Fruit fly (Drosophila melanogaster) whole organism, wandering third instar larva: Measurements from ENCODE around the gene CG2017.
A peak's percentile ranks its signal among the peaks of the same experiment; 100 is the strongest.

Source experiments
- Abd-B ChIP-seq: fragments of >200 bp; optimal IDR thresholded peaks from 2 replicates; lab custom pipeline; 2017; ENCODE audit warnings: missing biosample characterization, missing genetic modification characterization
- CG32264 ChIP-seq: fragments of 200-800 bp; sonication (Bioruptor generic); optimal IDR thresholded peaks from 2 replicates; lab custom pipeline; 2016; ENCODE audit warnings: missing biosample characterization, missing genetic modification characterization
- CG9705 ChIP-seq: fragments of 200-800 bp; sonication (Bioruptor generic); optimal IDR thresholded peaks from 2 replicates; lab custom pipeline; 2018; ENCODE audit warnings: missing biosample characterization, mild to moderate bottlenecking, missing genetic modification characterization
- CrebA ChIP-seq: fragments of 200-800 bp; sonication (Bioruptor generic); optimal IDR thresholded peaks from 2 replicates; lab custom pipeline; 2016; ENCODE audit warnings: missing biosample characterization, mild to moderate bottlenecking, missing genetic modification characterization, borderline replicate concordance
- Dfd ChIP-seq: fragments of >200 bp; optimal IDR thresholded peaks from 2 replicates; lab custom pipeline; 2017; ENCODE audit warnings: missing biosample characterization, missing genetic modification characterization
- Dif ChIP-seq: fragments of 200-275, 200-300 bp; sonication (Bioruptor generic); optimal IDR thresholded peaks from 2 replicates; lab custom pipeline; 2018; ENCODE audit warnings: missing biosample characterization, missing genetic modification characterization; ENCODE audit not compliant: partially characterized antibody
- GATAd ChIP-seq: sonication (Bioruptor generic); optimal IDR thresholded peaks from 2 replicates; lab custom pipeline; 2016; ENCODE audit warnings: missing biosample characterization, missing genetic modification characterization
- HLH106 ChIP-seq: fragments of 200-800 bp; optimal IDR thresholded peaks from 3 replicates; lab custom pipeline; 2019; ENCODE audit warnings: missing biosample characterization, mild to moderate bottlenecking, missing genetic modification characterization, moderate library complexity
- Hnf4 ChIP-seq: fragments of 200-800 bp; sonication (Bioruptor generic); optimal IDR thresholded peaks from 2 replicates; lab custom pipeline; 2016; ENCODE audit warnings: missing biosample characterization, mild to moderate bottlenecking, missing genetic modification characterization
- Hr78 ChIP-seq: fragments of >200 bp; optimal IDR thresholded peaks from 2 replicates; lab custom pipeline; 2017; ENCODE audit warnings: missing biosample characterization, missing genetic modification characterization
- Hr83 ChIP-seq: fragments of 200-300 bp; sonication (Bioruptor generic); optimal IDR thresholded peaks from 2 replicates; lab custom pipeline; 2016; ENCODE audit warnings: missing biosample characterization, mild to moderate bottlenecking, missing genetic modification characterization, moderate library complexity; ENCODE audit not compliant: poor library complexity, severe bottlenecking
- Jra ChIP-seq: sonication (Bioruptor generic); optimal IDR thresholded peaks from 2 replicates; lab custom pipeline; 2016; ENCODE audit warnings: missing biosample characterization, missing genetic modification characterization
- Mio ChIP-seq: sonication (Bioruptor generic); optimal IDR thresholded peaks from 2 replicates; lab custom pipeline; 2016; ENCODE audit warnings: missing biosample characterization, missing genetic modification characterization
- Myc ChIP-seq: fragments of >200 bp; optimal IDR thresholded peaks from 2 replicates; lab custom pipeline; 2017
- N ChIP-seq: fragments of >200 bp; optimal IDR thresholded peaks from 2 replicates; lab custom pipeline; 2018; ENCODE audit warnings: missing biosample characterization, missing external identifiers, missing genetic modification characterization
- OdsH ChIP-seq: fragments of 200-800 bp; sonication (Bioruptor generic); optimal IDR thresholded peaks from 2 replicates; lab custom pipeline; 2016; ENCODE audit warnings: missing biosample characterization, mild to moderate bottlenecking, missing genetic modification characterization
- Rel ChIP-seq, 2 experiments: fragments of 200-800 bp; sonication (Bioruptor generic) in 1 of 2; optimal IDR thresholded peaks; 2 replicates in 1 of 2; 3 replicates in 1 of 2; lab custom pipeline; 2016 to 2019; ENCODE audit warnings: mild to moderate bottlenecking in 2 of 2, missing biosample characterization in 2 of 2, missing genetic modification characterization in 2 of 2, moderate library complexity in 1 of 2
- Sp1 ChIP-seq: fragments of 200-800 bp; sonication (Bioruptor generic); optimal IDR thresholded peaks from 3 replicates; lab custom pipeline; 2019; ENCODE audit warnings: missing biosample characterization, mild to moderate bottlenecking, missing genetic modification characterization, moderate library complexity
- Vsx2 ChIP-seq: fragments of 200-300, 225-300 bp; sonication (Bioruptor generic); optimal IDR thresholded peaks from 2 replicates; lab custom pipeline; 2018; ENCODE audit warnings: missing biosample characterization, missing genetic modification characterization; ENCODE audit not compliant: partially characterized antibody
- br ChIP-seq: fragments of 200-800 bp; sonication (Bioruptor generic); optimal IDR thresholded peaks from 2 replicates; lab custom pipeline; 2016; ENCODE audit warnings: missing biosample characterization, missing genetic modification characterization
- brk ChIP-seq: fragments of 200-800 bp; sonication (Bioruptor generic); optimal IDR thresholded peaks from 2 replicates; lab custom pipeline; 2016; ENCODE audit warnings: missing biosample characterization, mild to moderate bottlenecking, missing genetic modification characterization
- dl ChIP-seq, 2 experiments: fragments of 175-275, 200-275 bp in 1 of 2; fragments of 200-275 bp in 1 of 2; sonication (Bioruptor generic); optimal IDR thresholded peaks; lab custom pipeline; 2018; ENCODE audit warnings: mild to moderate bottlenecking in 2 of 2, missing biosample characterization in 2 of 2, missing genetic modification characterization in 2 of 2, moderate library complexity in 2 of 2; ENCODE audit not compliant: partially characterized antibody in 2 of 2, insufficient read depth in 1 of 2
- dmrt93B ChIP-seq: fragments of 200-800 bp; sonication (Bioruptor generic); optimal IDR thresholded peaks from 2 replicates; lab custom pipeline; 2018; ENCODE audit warnings: missing biosample characterization, mild to moderate bottlenecking, missing genetic modification characterization
- dsf ChIP-seq: sonication (Bioruptor generic); optimal IDR thresholded peaks from 2 replicates; lab custom pipeline; 2016; ENCODE audit warnings: missing biosample characterization, missing genetic modification characterization, borderline replicate concordance
- ey ChIP-seq: fragments of 200-800 bp; sonication (Bioruptor generic); optimal IDR thresholded peaks from 2 replicates; lab custom pipeline; 2016; ENCODE audit warnings: missing biosample characterization, missing genetic modification characterization
- foxo ChIP-seq, 2 experiments: fragments of 200-800 bp; sonication (Bioruptor generic); optimal IDR thresholded peaks; 2 replicates in 1 of 2; 3 replicates in 1 of 2; lab custom pipeline; 2016 to 2017; ENCODE audit warnings: missing biosample characterization in 2 of 2, missing genetic modification characterization in 2 of 2
- fru ChIP-seq: fragments of 200-800 bp; sonication (Bioruptor generic); optimal IDR thresholded peaks from 3 replicates; lab custom pipeline; 2016; ENCODE audit warnings: missing biosample characterization, mild to moderate bottlenecking, missing genetic modification characterization
- h ChIP-seq: fragments of 200-800 bp; sonication (Bioruptor generic); optimal IDR thresholded peaks from 3 replicates; lab custom pipeline; 2016; ENCODE audit warnings: missing biosample characterization, mild to moderate bottlenecking, missing genetic modification characterization
- jim ChIP-seq: fragments of 175-275, 200-325 bp; sonication (Bioruptor generic); optimal IDR thresholded peaks from 2 replicates; lab custom pipeline; 2016; ENCODE audit warnings: missing biosample characterization, mild to moderate bottlenecking, missing genetic modification characterization
- lola ChIP-seq: fragments of >200 bp; optimal IDR thresholded peaks from 2 replicates; lab custom pipeline; 2017; ENCODE audit warnings: missing biosample characterization, missing genetic modification characterization
- pan ChIP-seq: fragments of >200 bp; optimal IDR thresholded peaks from 2 replicates; lab custom pipeline; 2017
- psq ChIP-seq: fragments of 200-800 bp; sonication (Bioruptor generic); optimal IDR thresholded peaks from 3 replicates; lab custom pipeline; 2017; ENCODE audit warnings: missing biosample characterization, mild to moderate bottlenecking, missing genetic modification characterization, moderate library complexity
- rgr ChIP-seq: fragments of 200-800 bp; sonication (Bioruptor generic); optimal IDR thresholded peaks from 3 replicates; lab custom pipeline; 2016; ENCODE audit warnings: missing biosample characterization, mild to moderate bottlenecking, missing genetic modification characterization
- sage ChIP-seq: fragments of 200-800 bp; sonication (Bioruptor generic); optimal IDR thresholded peaks from 2 replicates; lab custom pipeline; 2016; ENCODE audit warnings: missing biosample characterization, mild to moderate bottlenecking, missing genetic modification characterization
- sv ChIP-seq: fragments of 200-800 bp; sonication (Bioruptor generic); optimal IDR thresholded peaks from 3 replicates; lab custom pipeline; 2016; ENCODE audit warnings: missing biosample characterization, missing genetic modification characterization
- tai ChIP-seq: sonication (Bioruptor generic); optimal IDR thresholded peaks from 2 replicates; lab custom pipeline; 2016; ENCODE audit warnings: missing biosample characterization, missing genetic modification characterization
- usp ChIP-seq: fragments of >200 bp; optimal IDR thresholded peaks from 2 replicates; lab custom pipeline; 2017; ENCODE audit warnings: missing biosample characterization, missing genetic modification characterization
- woc ChIP-seq: sonication (Bioruptor generic); optimal IDR thresholded peaks from 2 replicates; lab custom pipeline; 2016; ENCODE audit warnings: missing biosample characterization, mild to moderate bottlenecking, missing genetic modification characterization

CG2017 gene

dm6 chr3R:5838683-5839365 is 23.4 kb downstream of the CG2017 start:
- TF ChIP-seq Hr83 (GFP tag; lab: Kevin White, UChicago): peak; percentile 42
- no peak for TF ChIP-seq Rel (GFP tag; optimal IDR thresholded peaks at IDR 0.05; lab: Kevin White, UChicago)
- peak; percentile 72 for TF ChIP-seq Rel (tag; optimal IDR thresholded peaks at IDR 0.05; lab: Kevin White, UChicago)
- TF ChIP-seq Vsx2 (GFP tag; lab: Kevin White, UChicago): no peak

DNA sequence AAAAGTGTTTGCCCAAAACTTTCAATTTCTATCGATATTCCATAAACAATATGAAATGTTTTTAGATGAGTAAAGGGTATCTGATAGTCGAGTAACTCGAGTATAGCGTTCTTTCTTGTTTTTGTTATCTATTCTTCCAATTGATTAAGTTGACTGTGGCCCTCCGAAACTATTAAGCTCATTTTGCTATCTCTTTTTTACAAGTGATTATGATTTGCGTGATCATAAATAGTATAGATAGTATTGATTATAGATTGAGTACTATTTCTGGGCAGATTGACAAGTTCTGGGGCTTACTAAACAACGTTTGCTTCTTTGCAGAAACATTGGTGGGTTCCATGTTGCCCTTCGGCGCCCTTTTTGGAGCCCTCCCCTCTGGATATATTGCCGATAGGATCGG is 25.7 kb downstream of the CG2017 start:
- no peak for TF ChIP-seq Myc (lab: Kevin White, UChicago)
- TF ChIP-seq fru (GFP tag; lab: Kevin White, UChicago): no peak
- no peak for TF ChIP-seq woc
- no peak for TF ChIP-seq rgr (GFP tag; lab: Kevin White, UChicago)
- TF ChIP-seq Dfd (GFP tag; lab: Kevin White, UChicago): no peak
- no peak for TF ChIP-seq jim (GFP tag; lab: Kevin White, UChicago)
- no peak for TF ChIP-seq Jra
- no peak for TF ChIP-seq tai (GFP tag; lab: Kevin White, UChicago)
- TF ChIP-seq brk: no peak
- no peak for TF ChIP-seq h (GFP tag; lab: Kevin White, UChicago)
- TF ChIP-seq N: no peak
- no peak for TF ChIP-seq sv (GFP tag; lab: Kevin White, UChicago)
- no peak for TF ChIP-seq CG9705 (GFP tag; lab: Kevin White, UChicago)

- TF ChIP-seq dmrt93B (GFP tag; lab: Kevin White, UChicago) (peak; percentile 62), N (no peak), HLH106 (tag; lab: Kevin White, UChicago) (peak; percentile 69), CrebA (GFP tag; lab: Kevin White, UChicago) (no peak), jim (GFP tag; lab: Kevin White, UChicago) (no peak), fru (GFP tag; lab: Kevin White, UChicago) (peak; percentile 80), br (GFP tag; lab: Kevin White, UChicago) (peak; percentile 77), rgr (GFP tag; lab: Kevin White, UChicago) (peak; percentile 73), tai (GFP tag; lab: Kevin White, UChicago) (peak; percentile 68), Hnf4 (GFP tag; lab: Kevin White, UChicago) (peak; percentile 74), Myc (lab: Kevin White, UChicago) (no peak), sage (peak; percentile 39), Hr83 (GFP tag; lab: Kevin White, UChicago) (no peak), h (GFP tag; lab: Kevin White, UChicago) (peak; percentile 84), Abd-B (GFP tag; lab: Kevin White, UChicago) (no peak), Dif (GFP tag; lab: Kevin White, UChicago) (no peak), Sp1 (GFP tag; lab: Kevin White, UChicago) (peak; percentile 59), psq (GFP tag; lab: Kevin White, UChicago) (peak; percentile 78), CG9705 (GFP tag; lab: Kevin White, UChicago) (no peak), pan (lab: Kevin White, UChicago) (no peak), dl (GFP tag; optimal IDR thresholded peaks at IDR 0.05; lab: Kevin White, UChicago; ENCODE audit: insufficient read depth in 1 of 2, partially characterized antibody in 2 of 2) (no peak), woc (peak; percentile 51), Dfd (GFP tag; lab: Kevin White, UChicago) (no peak), Jra (peak; percentile 35), Mio (GFP tag; lab: Kevin White, UChicago) (no peak), foxo (GFP tag; optimal IDR thresholded peaks at IDR 0.05; lab: Kevin White, UChicago) (peak in 1 of 2 experiments; percentile 82), Vsx2 (GFP tag; lab: Kevin White, UChicago) (no peak), Hr78 (GFP tag; lab: Kevin White, UChicago) (no peak), GATAd (GFP tag; lab: Kevin White, UChicago) (peak; percentile 22), usp (GFP tag; lab: Kevin White, UChicago) (no peak), Rel (GFP tag; optimal IDR thresholded peaks at IDR 0.05; lab: Kevin White, UChicago) (peak; percentile 17), Rel (tag; optimal IDR thresholded peaks at IDR 0.05; lab: Kevin White, UChicago) (no peak), lola (GFP tag; lab: Kevin White, UChicago) (no peak), dsf (GFP tag; lab: Kevin White, UChicago) (no peak), CG32264 (GFP tag; lab: Kevin White, UChicago) (peak; percentile 58), ey (GFP tag; lab: Kevin White, UChicago) (peak; percentile 87), sv (GFP tag; lab: Kevin White, UChicago) (no peak), OdsH (peak; percentile 72), brk (no peak)
Measured at dm6 chr3R:5833948-5834504, 28.2 kb downstream of the CG2017 start.
